Worm (Caenorhabditis elegans): Measurements from ENCODE around the gene nlp-32.

DNA sequence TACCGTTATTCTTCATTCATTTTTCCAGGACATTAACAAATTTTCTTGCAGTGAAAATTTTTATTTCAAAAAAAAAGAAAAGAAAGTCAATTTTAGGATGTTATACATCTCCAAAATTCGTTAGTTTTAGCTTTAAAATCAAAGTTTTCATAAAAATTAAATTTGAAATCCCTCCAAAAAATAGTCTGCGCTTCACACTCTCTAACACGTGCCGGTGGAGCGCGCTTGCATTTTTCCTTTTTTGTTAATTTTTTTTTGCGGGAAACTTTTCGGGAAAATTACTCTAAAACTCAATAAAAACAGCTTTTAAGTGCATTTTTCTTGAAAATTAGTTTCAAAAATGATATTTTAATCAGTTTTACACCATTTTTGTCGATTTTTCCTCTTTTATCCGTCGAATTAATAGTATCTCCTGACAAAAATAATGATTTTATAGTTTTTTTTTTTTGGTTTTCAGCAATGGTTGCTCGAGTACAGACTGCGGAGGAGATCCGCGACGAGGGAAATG lies 4.8 kb upstream of the nlp-32 start, which contains the start of gene unc-45:
- TF ChIP-seq ceh-16 (tag; optimal IDR thresholded peaks at IDR 0.05): no peak
- no peak for TF ChIP-seq lin-39 (tag; optimal IDR thresholded peaks at IDR 0.05)
- TF ChIP-seq unc-39 (tag; optimal IDR thresholded peaks at IDR 0.05): no peak
- TF ChIP-seq fos-1 (tag; optimal IDR thresholded peaks at IDR 0.05): no peak
- no peak for TF ChIP-seq skn-1 (tag; optimal IDR thresholded peaks at IDR 0.05)
- no peak for TF ChIP-seq ZK546.5 (tag; optimal IDR thresholded peaks at IDR 0.05)
- TF ChIP-seq ztf-11 (tag; optimal IDR thresholded peaks at IDR 0.05): no peak
- TF ChIP-seq nhr-12 (tag; optimal IDR thresholded peaks at IDR 0.05): no peak
- TF ChIP-seq nhr-77 (tag; optimal IDR thresholded peaks at IDR 0.05): no peak
